Worm (Caenorhabditis elegans) whole organism, L2 larva: ENCODE measurements around the gene K03H1.9.

Source experiments
- C34F6.9 ChIP-seq: fragments of 150-350 bp; optimal IDR thresholded peaks from 2 replicates; lab custom pipeline; 2014; ENCODE audit warnings: missing biosample characterization, missing genetic modification characterization
- F13H6.1 ChIP-seq: sonication (generic microtip); optimal IDR thresholded peaks from 2 replicates; lab custom pipeline; 2016; ENCODE audit warnings: missing genetic modification characterization, missing compliant biosample characterization
- Y55F3AM.14 ChIP-seq: fragments of 200-800 bp; sonication (Bioruptor generic); optimal IDR thresholded peaks from 2 replicates; lab custom pipeline; 2018; ENCODE audit warnings: mild to moderate bottlenecking, missing genetic modification characterization, missing compliant biosample characterization
- alr-1 ChIP-seq: fragments of 150-350 bp; optimal IDR thresholded peaks from 2 replicates; lab custom pipeline; 2014; ENCODE audit warnings: missing biosample characterization, missing genetic modification characterization
- ama-1 ChIP-seq: fragments of 150-350 bp; optimal IDR thresholded peaks from 2 replicates; lab custom pipeline; 2018; ENCODE audit warnings: inconsistent platforms
- ceh-16 ChIP-seq: fragments of 150-350 bp; optimal IDR thresholded peaks from 2 replicates; lab custom pipeline; 2014; ENCODE audit warnings: missing biosample characterization, missing genetic modification characterization
- crh-2 ChIP-seq: sonication (generic microtip); optimal IDR thresholded peaks from 2 replicates; lab custom pipeline; 2017; ENCODE audit warnings: missing biosample characterization, missing genetic modification characterization
- dmd-4 ChIP-seq: sonication (generic microtip); optimal IDR thresholded peaks from 2 replicates; lab custom pipeline; 2017; ENCODE audit warnings: missing biosample characterization, missing genetic modification characterization
- elt-1 ChIP-seq: fragments of 150-350 bp; optimal IDR thresholded peaks from 2 replicates; lab custom pipeline; 2014; ENCODE audit warnings: missing biosample characterization, missing genetic modification characterization
- elt-3 ChIP-seq: sonication (generic microtip); optimal IDR thresholded peaks from 2 replicates; lab custom pipeline; 2017; ENCODE audit warnings: missing biosample characterization, missing genetic modification characterization
- lin-11 ChIP-seq: fragments of 150-350 bp; sonication (generic microtip); optimal IDR thresholded peaks from 2 replicates; lab custom pipeline; 2014; ENCODE audit warnings: missing biosample characterization, missing genetic modification characterization, inconsistent platforms, mixed read lengths
- mab-5 ChIP-seq: fragments of 150-350 bp; optimal IDR thresholded peaks from 2 replicates; lab custom pipeline; 2014; ENCODE audit warnings: missing biosample characterization, missing genetic modification characterization
- mbf-1 ChIP-seq: sonication (generic microtip); optimal IDR thresholded peaks from 2 replicates; lab custom pipeline; 2017; ENCODE audit warnings: missing biosample characterization, missing genetic modification characterization
- nhr-12 ChIP-seq: fragments of 150-350 bp; optimal IDR thresholded peaks from 2 replicates; lab custom pipeline; 2014; ENCODE audit warnings: missing biosample characterization, missing genetic modification characterization
- nhr-129 ChIP-seq: fragments of 150-350 bp; optimal IDR thresholded peaks from 2 replicates; lab custom pipeline; 2014; ENCODE audit warnings: missing biosample characterization, missing genetic modification characterization
- nhr-21 ChIP-seq: fragments of 150-350 bp; optimal IDR thresholded peaks from 2 replicates; lab custom pipeline; 2014; ENCODE audit warnings: missing biosample characterization, missing genetic modification characterization
- nhr-23 ChIP-seq: fragments of 150-350 bp; optimal IDR thresholded peaks from 2 replicates; lab custom pipeline; 2014; ENCODE audit warnings: missing biosample characterization, missing genetic modification reagents, missing genetic modification characterization
- nhr-237 ChIP-seq: fragments of 150-350 bp; optimal IDR thresholded peaks from 2 replicates; lab custom pipeline; 2014; ENCODE audit warnings: missing biosample characterization, missing genetic modification characterization
- nhr-25 ChIP-seq: fragments of 150-350 bp; sonication (generic microtip); optimal IDR thresholded peaks from 3 replicates; lab custom pipeline; 2014; ENCODE audit warnings: missing biosample characterization, missing genetic modification characterization
- nhr-77 ChIP-seq: fragments of 150-350 bp; optimal IDR thresholded peaks from 2 replicates; lab custom pipeline; 2014; ENCODE audit warnings: missing biosample characterization, missing genetic modification characterization
- peb-1 ChIP-seq: fragments of 150-350 bp; optimal IDR thresholded peaks from 2 replicates; lab custom pipeline; 2014; ENCODE audit warnings: missing biosample characterization, missing genetic modification characterization
- sem-4 ChIP-seq: fragments of 150-350 bp; optimal IDR thresholded peaks from 2 replicates; lab custom pipeline; 2014; ENCODE audit warnings: missing biosample characterization, missing genetic modification reagents, missing genetic modification characterization
- skn-1 ChIP-seq: sonication (generic microtip); optimal IDR thresholded peaks from 2 replicates; lab custom pipeline; 2017; ENCODE audit warnings: missing biosample characterization, missing genetic modification characterization
- sma-3 ChIP-seq: sonication (generic microtip); optimal IDR thresholded peaks from 2 replicates; lab custom pipeline; 2016; ENCODE audit warnings: missing genetic modification reagents, missing genetic modification characterization, missing compliant biosample characterization
- sma-9 ChIP-seq, 2 experiments: fragments of 150-350 bp in 1 of 2; sonication (generic microtip) in 1 of 2; optimal IDR thresholded peaks; 2 replicates each; lab custom pipeline; 2014 to 2016; ENCODE audit warnings: missing genetic modification characterization in 2 of 2, mild to moderate bottlenecking in 1 of 2, missing biosample characterization in 1 of 2, missing compliant biosample characterization in 1 of 2, missing genetic modification reagents in 1 of 2, moderate library complexity in 1 of 2
- snpc-4 ChIP-seq: fragments of 150-350 bp; optimal IDR thresholded peaks from 2 replicates; lab custom pipeline; 2014; ENCODE audit warnings: missing biosample characterization, missing genetic modification characterization
- unc-55 ChIP-seq: fragments of 150-350 bp; sonication (generic microtip); optimal IDR thresholded peaks from 3 replicates; lab custom pipeline; 2014; ENCODE audit warnings: missing biosample characterization, missing genetic modification reagents, missing genetic modification characterization
- zag-1 ChIP-seq: fragments of 150-350 bp; optimal IDR thresholded peaks from 2 replicates; lab custom pipeline; 2014; ENCODE audit warnings: missing biosample characterization, missing genetic modification characterization
- ztf-4 ChIP-seq: fragments of 150-350 bp; optimal IDR thresholded peaks from 2 replicates; lab custom pipeline; 2014; ENCODE audit warnings: missing biosample characterization, missing genetic modification characterization

K03H1.9 gene

DNA sequence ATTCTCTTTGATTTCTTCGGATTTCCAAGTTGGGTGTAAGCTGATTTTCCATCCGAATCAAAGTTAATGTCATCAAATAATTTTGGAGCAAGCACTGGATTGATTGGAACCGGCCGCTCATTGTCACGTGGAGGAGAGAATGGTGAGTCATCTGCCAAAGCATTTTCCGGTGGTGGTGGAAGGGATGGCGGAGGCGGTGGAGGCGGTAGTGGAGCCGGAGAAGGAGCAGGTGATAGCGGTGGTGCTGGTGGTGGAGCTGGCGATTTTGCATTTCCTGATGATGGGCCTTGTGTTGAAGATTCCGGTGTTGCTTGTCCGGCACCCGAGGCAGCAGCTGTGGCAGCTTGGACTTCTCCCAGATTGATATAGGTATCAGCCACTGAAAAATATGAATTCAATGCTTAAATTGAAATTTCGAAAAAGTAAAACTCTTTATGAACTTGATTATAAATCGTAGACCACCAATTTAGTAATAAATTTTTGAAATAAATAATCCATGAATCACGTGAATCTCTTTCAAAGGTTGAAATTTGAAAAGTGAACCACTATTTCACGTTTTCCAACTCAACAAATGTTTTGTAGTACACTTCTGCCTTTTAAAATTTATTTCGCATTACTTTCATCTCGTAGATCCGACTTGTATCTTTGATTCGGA, at the start of gene K03H1.9, which contains the start of gene K03H1.12:
Gene K03H1.9 (minus strand): TSS at position 471 of the 655 bp plus-strand sequence.
Gene K03H1.12 (plus strand): TSS at position 605 of the 655 bp plus-strand sequence.
- TF ChIP-seq ama-1 (lab: Kevin White, UChicago), result no peak
- no peak for TF ChIP-seq snpc-4 (tag; lab: Kevin White, UChicago)
- no peak for TF ChIP-seq nhr-12 (tag; lab: Kevin White, UChicago)
- TF ChIP-seq, all 48 proteins: peak for 0

ce11 chrIII:9988352-9988751, 47.1 kb upstream of the K03H1.9 start, which contains the start of gene C05B5.1:
Gene C05B5.1 (minus strand): TSS chrIII:9988452.
- TF ChIP-seq ama-1 (lab: Kevin White, UChicago) (no peak), sma-9 (GFP tag; optimal IDR thresholded peaks at IDR 0.05; lab: Kevin White, UChicago) (no peak), sma-9 (tag; optimal IDR thresholded peaks at IDR 0.05; lab: Kevin White, UChicago) (no peak), elt-3 (tag; lab: Kevin White, UChicago) (no peak), skn-1 (tag; lab: Kevin White, UChicago) (no peak), nhr-25 (no peak), F13H6.1 (no peak), sma-3 (no peak), lin-11 (no peak)

DNA sequence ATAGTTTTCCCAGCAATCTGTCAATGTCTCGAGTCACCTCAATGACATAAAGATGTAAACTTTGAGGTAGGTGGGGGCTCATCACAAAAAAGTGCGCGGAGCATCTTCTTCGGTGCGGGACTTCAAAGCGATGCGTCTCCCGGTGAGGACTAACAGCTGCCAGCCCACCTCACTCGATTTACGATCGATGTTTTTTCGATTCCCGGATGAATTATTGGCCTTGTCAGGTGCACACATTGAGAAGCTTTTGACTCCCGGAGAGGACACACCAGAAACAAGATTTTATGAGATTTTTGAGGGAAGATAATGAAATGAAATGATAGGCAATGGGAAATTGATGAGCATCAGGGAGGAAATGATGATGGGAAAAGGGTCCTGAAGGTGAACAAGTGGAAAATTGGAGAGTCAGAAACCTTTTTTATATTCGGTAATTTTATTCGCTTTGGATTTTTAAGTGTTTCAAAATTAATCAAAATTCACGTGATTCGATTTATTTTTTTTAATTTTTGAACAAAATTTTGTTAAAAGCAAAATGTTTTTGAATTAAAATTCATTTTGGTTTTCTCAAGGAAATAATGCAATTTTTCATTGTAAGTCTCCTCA, 45.6 kb upstream of the K03H1.9 start, which contains the start of gene C05B5.12:
Gene C05B5.12 (plus strand): TSS at position 553 of the 603 bp plus-strand sequence.
- TF ChIP-seq mbf-1 (tag; lab: Kevin White, UChicago) (no peak), peb-1 (tag; lab: Kevin White, UChicago) (no peak), nhr-129 (tag; lab: Kevin White, UChicago) (peak; percentile 39), nhr-21 (tag; lab: Kevin White, UChicago) (no peak), F13H6.1 (no peak)

ce11 chrIII:9985542-9985941, 44.3 kb upstream of the K03H1.9 start:
- no peak for TF ChIP-seq zag-1 (tag; lab: Kevin White, UChicago)
- TF ChIP-seq mab-5 (tag; lab: Kevin White, UChicago), result peak; percentile 74
- TF ChIP-seq unc-55 (GFP tag; lab: Kevin White, UChicago), result peak; percentile 95
- no peak for TF ChIP-seq alr-1 (tag; lab: Kevin White, UChicago)
- TF ChIP-seq elt-3 (tag; lab: Kevin White, UChicago), result no peak

DNA sequence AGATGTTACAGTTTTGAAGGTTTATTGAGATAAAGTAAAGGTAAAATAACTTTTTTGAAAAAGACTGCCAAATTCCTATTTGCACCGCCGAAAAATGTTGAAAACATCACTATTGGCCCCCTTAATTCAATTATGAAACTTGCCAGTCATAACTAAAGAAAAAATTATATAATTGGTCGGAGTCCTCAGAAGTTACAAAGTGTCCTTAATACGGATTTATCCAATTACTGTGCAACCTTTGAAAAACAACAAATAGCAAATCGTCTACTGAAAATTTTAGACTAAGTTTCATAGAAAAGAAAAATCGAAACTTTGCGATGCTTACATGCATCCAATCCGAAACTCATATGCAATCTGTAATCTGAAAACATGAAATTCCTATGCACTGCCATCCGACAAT, 43.3 kb upstream of the K03H1.9 start:
- TF ChIP-seq lin-11 (no peak), nhr-25 (no peak), Y55F3AM.14 (GFP tag; lab: Kevin White, UChicago) (no peak), unc-55 (GFP tag; lab: Kevin White, UChicago) (no peak), ceh-16 (no peak), sem-4 (tag; lab: Kevin White, UChicago) (no peak), ztf-4 (tag; lab: Kevin White, UChicago) (no peak), crh-2 (tag; lab: Kevin White, UChicago) (no peak), nhr-23 (tag; lab: Kevin White, UChicago) (no peak), F13H6.1 (no peak), mbf-1 (tag; lab: Kevin White, UChicago) (no peak), elt-3 (tag; lab: Kevin White, UChicago) (no peak), elt-1 (tag; lab: Kevin White, UChicago) (no peak), dmd-4 (tag; lab: Kevin White, UChicago) (no peak), C34F6.9 (tag; lab: Kevin White, UChicago) (no peak), nhr-237 (tag; lab: Kevin White, UChicago) (no peak)

- TF ChIP-seq nhr-77 (no peak), ceh-16 (no peak), elt-1 (tag; lab: Kevin White, UChicago) (no peak)
Observed at ce11 chrIII:9982119-9982642, 40.9 kb upstream of the K03H1.9 start.
